Worm (Caenorhabditis elegans) whole organism, L4 larva: Measurements from ENCODE around the gene R03H10.11.
"Not testable (repeated sequence)": the region's sequence is repeated elsewhere in the genome, so short reads cannot be mapped to it uniquely, and the experiment has no call there.

Experiments used
- ZK546.5 ChIP-seq, 2 experiments: sonication (generic microtip); optimal IDR thresholded peaks; 2 replicates each; lab custom pipeline; 2017; ENCODE audit warnings: missing biosample characterization in 2 of 2, missing genetic modification characterization in 2 of 2
- ama-1 ChIP-seq: fragments of 150-350 bp; optimal IDR thresholded peaks from 2 replicates; lab custom pipeline; 2014; ENCODE audit warnings: inconsistent platforms, mixed read lengths
- attf-4 ChIP-seq: sonication (generic microtip); optimal IDR thresholded peaks from 3 replicates; lab custom pipeline; 2017; ENCODE audit warnings: missing biosample characterization, missing genetic modification characterization
- dpl-1 ChIP-seq: fragments of 150-350 bp; optimal IDR thresholded peaks from 2 replicates; lab custom pipeline; 2014; ENCODE audit warnings: missing biosample characterization, missing genetic modification reagents, missing genetic modification characterization
- lin-13 ChIP-seq: fragments of 150-350 bp; optimal IDR thresholded peaks from 2 replicates; lab custom pipeline; 2014; ENCODE audit warnings: missing biosample characterization, missing genetic modification reagents, missing genetic modification characterization
- lin-15B ChIP-seq: fragments of 150-350 bp; sonication (generic microtip); optimal IDR thresholded peaks from 3 replicates; lab custom pipeline; 2014; ENCODE audit warnings: missing biosample characterization, missing genetic modification characterization
- nhr-25 ChIP-seq: sonication (generic microtip); optimal IDR thresholded peaks from 2 replicates; lab custom pipeline; 2017; ENCODE audit warnings: missing genetic modification characterization, mild to moderate bottlenecking, missing compliant biosample characterization, antibody characterized with exemption, moderate library complexity, borderline replicate concordance; ENCODE audit not compliant: insufficient read depth
- nhr-76 ChIP-seq: fragments of 150-350 bp; optimal IDR thresholded peaks from 2 replicates; lab custom pipeline; 2014; ENCODE audit warnings: missing biosample characterization, missing genetic modification characterization
- php-3 ChIP-seq: fragments of 200-800 bp; sonication (Bioruptor generic); IDR thresholded peaks from 2 replicates; pipeline ENCODE4 v1.3.6; 2022; ENCODE audit warnings: missing genetic modification reagents, missing genetic modification characterization, missing compliant biosample characterization
- skn-1 ChIP-seq: fragments of 150-350 bp; optimal IDR thresholded peaks from 2 replicates; lab custom pipeline; 2014; ENCODE audit warnings: missing biosample characterization, missing genetic modification characterization
- unc-62 ChIP-seq, 3 experiments: fragments of 150-350 bp in 1 of 3; sonication (generic microtip); optimal IDR thresholded peaks in 2 of 3; peaks in 1 of 3; 1 replicate in 1 of 3; 2 replicates in 2 of 3; lab custom pipeline; 2014 to 2017; ENCODE audit warnings: missing biosample characterization in 3 of 3, missing genetic modification characterization in 3 of 3, missing genetic modification reagents in 3 of 3, missing genotype in 1 of 3
- zag-1 ChIP-seq: fragments of 150-350 bp; optimal IDR thresholded peaks from 2 replicates; lab custom pipeline; 2014; ENCODE audit warnings: missing biosample characterization, missing genetic modification characterization

DNA sequence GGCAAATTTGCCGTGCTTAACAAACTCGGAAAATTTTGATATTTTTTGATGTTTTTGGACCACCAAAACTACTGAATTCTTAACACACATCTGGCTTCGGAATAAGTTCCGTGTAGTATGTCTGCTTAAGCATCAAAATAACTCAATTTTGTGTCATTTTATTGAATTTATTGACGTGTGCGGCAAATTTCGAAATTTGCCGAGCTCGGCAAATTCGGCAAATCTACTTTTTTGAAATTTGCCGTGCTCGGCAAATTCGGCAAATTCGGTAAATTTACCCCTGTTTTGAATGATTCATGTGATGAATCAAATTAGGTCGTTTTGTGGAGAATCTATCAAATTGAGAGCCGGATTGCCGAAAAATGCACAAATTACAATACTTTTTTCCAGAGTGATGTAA is 47.2 kb upstream of the R03H10.11 start, which contains the start of gene ast-1:
- not testable (repeated sequence) for TF ChIP-seq ZK546.5 (tag; optimal IDR thresholded peaks at IDR 0.05; lab: Kevin White, UChicago); lin-15B (tag; lab: Kevin White, UChicago); dpl-1 (GFP tag; lab: Kevin White, UChicago); nhr-25; skn-1; lin-13 (GFP tag; lab: Kevin White, UChicago); nhr-76 (tag; lab: Kevin White, UChicago); zag-1 (tag; lab: Kevin White, UChicago); php-3 (GFP tag; lab: Robert Waterston, UW); unc-62 (GFP tag; optimal IDR thresholded peaks at IDR 0.05 in 1 of 2; lab: Kevin White, UChicago); unc-62 (tag; optimal IDR thresholded peaks at IDR 0.05; lab: Kevin White, UChicago); attf-4; ama-1 (lab: Kevin White, UChicago)
